Worm (Caenorhabditis elegans) whole organism, midembryonic: Measurements from ENCODE around the gene K09H11.4.

Experiments used
- T22C8.4 ChIP-seq: fragments of 200-800 bp; sonication (Bioruptor generic); IDR thresholded peaks from 2 replicates; pipeline ENCODE4 v1.3.6; 2022; ENCODE audit warnings: missing genetic modification characterization, missing compliant biosample characterization
- cog-1 ChIP-seq: sonication (generic microtip); optimal IDR thresholded peaks from 2 replicates; lab custom pipeline; 2016; ENCODE audit warnings: missing genetic modification characterization, missing compliant biosample characterization
- flt-1 ChIP-seq: fragments of 200-800 bp; sonication (Bioruptor generic); IDR thresholded peaks from 2 replicates; pipeline ENCODE4 v1.3.6; 2022; ENCODE audit warnings: missing genetic modification characterization, missing compliant biosample characterization
- klf-2 ChIP-seq: fragments of 200-800 bp; sonication (Bioruptor generic); conservative IDR thresholded peaks from 2 replicates; pipeline ENCODE4 v1.3.6; 2022; ENCODE audit warnings: missing genetic modification reagents, missing genetic modification characterization, missing compliant biosample characterization
- med-1 ChIP-seq: sonication (generic microtip); optimal IDR thresholded peaks from 2 replicates; lab custom pipeline; 2017; ENCODE audit warnings: missing genetic modification characterization, mild to moderate bottlenecking, missing compliant biosample characterization, antibody characterized with exemption, missing genetic modification reagents; ENCODE audit not compliant: insufficient read depth
- ref-1 ChIP-seq: fragments of 200-800 bp; sonication (Bioruptor generic); conservative IDR thresholded peaks from 2 replicates; pipeline ENCODE4 v1.3.6; 2022; ENCODE audit warnings: missing genetic modification reagents, missing genetic modification characterization, missing compliant biosample characterization
- tab-1 ChIP-seq: fragments of 200-800 bp; sonication (Bioruptor generic); IDR thresholded peaks from 2 replicates; pipeline ENCODE4 v1.3.6; 2022; ENCODE audit warnings: missing genetic modification characterization, missing compliant biosample characterization
- ztf-23 ChIP-seq: fragments of 200-800 bp; sonication (Bioruptor generic); IDR thresholded peaks from 2 replicates; pipeline ENCODE4 v1.3.6; 2022; ENCODE audit warnings: missing genetic modification reagents, missing genetic modification characterization, missing compliant biosample characterization
- ztf-29 ChIP-seq: fragments of 200-800 bp; sonication (Bioruptor generic); IDR thresholded peaks from 2 replicates; pipeline ENCODE4 v1.3.6; 2022; ENCODE audit warnings: missing genetic modification reagents, missing genetic modification characterization, missing compliant biosample characterization

K09H11.4 gene

ce11 chrV:5684534-5684933 lies 41.8 kb downstream of the K09H11.4 start, which contains the start of the genes hmgs-1 and F25B4.4:
Gene hmgs-1 (minus strand): TSS chrV:5684589.
Gene F25B4.4 (plus strand): TSS chrV:5684873.
- TF ChIP-seq flt-1 (GFP tag; lab: Robert Waterston, UW) = 0 out of 2 replicates have a peak, but pooled peaks have one; percentile 27
- no peak for TF ChIP-seq T22C8.4 (GFP tag; lab: Robert Waterston, UW)
- peak; percentile 39 for TF ChIP-seq cog-1 (tag; lab: Kevin White, UChicago)

DNA sequence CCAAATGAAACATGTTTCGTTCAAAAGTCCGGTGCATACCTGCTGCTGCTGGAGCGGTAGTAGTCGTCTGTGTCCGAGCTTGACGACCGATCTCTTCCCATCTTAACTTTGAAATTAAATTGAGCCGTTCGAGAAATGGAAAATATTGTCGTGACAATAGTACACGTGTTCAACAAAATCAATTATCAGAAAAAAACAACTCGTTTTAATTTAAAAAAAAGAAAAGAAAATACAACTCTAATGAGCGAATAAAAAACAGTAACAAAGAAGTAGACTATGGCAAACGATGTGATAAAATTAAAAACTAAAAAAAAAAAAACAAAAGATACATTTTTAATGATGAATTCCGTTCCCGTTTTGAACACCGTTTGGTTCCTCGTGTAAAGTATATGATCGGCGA lies 43.8 kb downstream of the K09H11.4 start, which contains the start of gene prp-39:
TSS of gene prp-39 (minus strand) at position 101 of the 400 bp plus-strand sequence.
- TF ChIP-seq T22C8.4 (GFP tag; lab: Robert Waterston, UW) (no peak), med-1 (no peak), ref-1 (GFP tag; lab: Robert Waterston, UW) (no peak), flt-1 (GFP tag; lab: Robert Waterston, UW) (no peak), tab-1 (GFP tag; lab: Robert Waterston, UW) (no peak), klf-2 (GFP tag; lab: Robert Waterston, UW) (no peak), cog-1 (tag; lab: Kevin White, UChicago) (no peak), ztf-29 (GFP tag; lab: Robert Waterston, UW) (no peak), ztf-23 (no peak)

DNA sequence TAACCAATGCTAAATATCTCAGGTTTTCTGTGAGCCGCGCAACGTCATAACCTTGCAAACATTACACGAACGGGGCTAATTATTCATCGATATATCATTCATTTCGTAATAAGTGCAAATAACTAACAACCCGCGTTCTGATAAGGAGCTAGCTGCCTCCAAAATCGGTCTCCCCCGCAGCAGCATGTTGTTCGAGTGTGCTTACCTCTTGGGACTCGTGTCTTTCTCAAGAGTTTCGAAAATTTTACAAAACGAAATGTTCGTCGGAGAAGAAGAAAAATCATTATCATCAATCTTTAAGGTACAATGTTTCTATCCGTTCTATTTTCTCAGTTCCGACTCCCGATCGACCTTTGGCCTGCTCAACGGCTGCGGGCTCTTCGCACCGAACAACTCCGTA lies 48.4 kb downstream of the K09H11.4 start:
- no peak for TF ChIP-seq T22C8.4 (GFP tag; lab: Robert Waterston, UW)
- no peak for TF ChIP-seq klf-2 (GFP tag; lab: Robert Waterston, UW)
- no peak for TF ChIP-seq ref-1 (GFP tag; lab: Robert Waterston, UW)
- no peak for TF ChIP-seq ztf-29 (GFP tag; lab: Robert Waterston, UW)
- TF ChIP-seq ztf-23 = no peak
- TF ChIP-seq tab-1 (GFP tag; lab: Robert Waterston, UW) = no peak
- no peak for TF ChIP-seq med-1

ce11 chrV:5676011-5676410 lies 50.4 kb downstream of the K09H11.4 start, which contains the start of gene pqn-13:
Gene pqn-13 (minus strand): TSS chrV:5676111.
- TF ChIP-seq ztf-29 (GFP tag; lab: Robert Waterston, UW) = no peak
- no peak for TF ChIP-seq ref-1 (GFP tag; lab: Robert Waterston, UW)
- no peak for TF ChIP-seq T22C8.4 (GFP tag; lab: Robert Waterston, UW)
- no peak for TF ChIP-seq ztf-23
- no peak for TF ChIP-seq klf-2 (GFP tag; lab: Robert Waterston, UW)
